Fruit fly (Drosophila melanogaster): ENCODE measurements around the gene CG6833.

Gene CG6833

dm6 chr3L:14003297-14004040, 47.5 kb upstream of the CG6833 start (continued):
- TF ChIP-seq CG16779 (tag; optimal IDR thresholded peaks at IDR 0.05) (peak; percentile 1), Eip75B (GFP tag; optimal IDR thresholded peaks at IDR 0.05) (peak; percentile 41), spab (GFP tag; optimal IDR thresholded peaks at IDR 0.05) (peak; percentile 8), Hr39 (GFP tag; optimal IDR thresholded peaks at IDR 0.05) (peak; percentile 15), CG32006 (GFP tag; optimal IDR thresholded peaks at IDR 0.05) (peak; percentile 14), CG1621 (tag; optimal IDR thresholded peaks at IDR 0.05) (peak; percentile 34), vri (GFP tag; optimal IDR thresholded peaks at IDR 0.05) (no peak), CG6808 (GFP tag; optimal IDR thresholded peaks at IDR 0.05) (peak; percentile 36), topi (GFP tag; optimal IDR thresholded peaks at IDR 0.05) (peak; percentile 16), lz (GFP tag; optimal IDR thresholded peaks at IDR 0.05) (peak; percentile 23), esn (GFP tag; optimal IDR thresholded peaks at IDR 0.05) (peak; percentile 52), Smox (GFP tag; optimal IDR thresholded peaks at IDR 0.05) (peak; percentile 4), CG11294 (GFP tag; IDR thresholded peaks at IDR 0.05) (no peak)

DNA sequence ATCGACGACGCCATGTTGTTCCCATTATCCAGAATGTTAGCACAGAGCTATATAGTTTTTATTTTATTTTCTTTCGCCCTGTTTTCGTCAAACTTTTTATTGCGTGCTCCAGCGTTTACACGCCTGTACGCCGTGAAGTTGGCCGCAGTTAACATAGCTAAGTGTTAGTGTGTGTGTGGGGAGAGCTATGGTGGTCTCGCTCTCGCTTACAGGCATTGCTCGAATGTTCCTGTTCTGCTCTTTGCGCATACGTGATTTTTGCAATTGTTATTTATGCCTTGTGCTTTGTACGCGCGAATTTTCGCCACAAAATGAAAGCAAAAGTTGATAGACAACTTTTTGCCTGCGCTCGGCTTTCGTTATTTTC, 47.0 kb upstream of the CG6833 start:
- TF ChIP-seq Lpt (GFP tag; optimal IDR thresholded peaks at IDR 0.05) (peak; percentile 13), CG11762 (GFP tag; optimal IDR thresholded peaks at IDR 0.05; ENCODE audit: insufficient read depth) (no peak), net (GFP tag; optimal IDR thresholded peaks at IDR 0.05) (peak; percentile 21), esn (GFP tag; optimal IDR thresholded peaks at IDR 0.05) (peak; percentile 46), fd85E (GFP tag; optimal IDR thresholded peaks at IDR 0.05) (peak; percentile 4), CG8632 (GFP tag; optimal IDR thresholded peaks at IDR 0.05) (peak; percentile 16), Eip78C (GFP tag) (peak; percentile 74), spab (GFP tag; optimal IDR thresholded peaks at IDR 0.05) (no peak), Hr38 (GFP tag; optimal IDR thresholded peaks at IDR 0.05) (no peak), CG10631 (GFP tag; optimal IDR thresholded peaks at IDR 0.05) (peak; percentile 1), Met (GFP tag; optimal IDR thresholded peaks at IDR 0.05) (peak; percentile 5), dac (GFP tag; optimal IDR thresholded peaks at IDR 0.05) (peak; percentile 21), dsx (GFP tag; optimal IDR thresholded peaks at IDR 0.05; ENCODE audit: poor library complexity, severe bottlenecking) (peak; percentile 13), CG9139 (GFP tag; optimal IDR thresholded peaks at IDR 0.05) (peak; percentile 26), vri (GFP tag; optimal IDR thresholded peaks at IDR 0.05) (peak; percentile 26), topi (GFP tag; optimal IDR thresholded peaks at IDR 0.05) (peak; percentile 5), CG32006 (GFP tag; optimal IDR thresholded peaks at IDR 0.05) (no peak), Blimp-1 (GFP tag; optimal IDR thresholded peaks at IDR 0.05) (peak; percentile 96), CG8319 (GFP tag; optimal IDR thresholded peaks at IDR 0.05) (no peak), CG6276 (GFP tag; optimal IDR thresholded peaks at IDR 0.05) (no peak), CG3919 (GFP tag; optimal IDR thresholded peaks at IDR 0.05) (no peak), Sox14 (GFP tag; optimal IDR thresholded peaks at IDR 0.05) (peak; percentile 35), fkh (GFP tag; optimal IDR thresholded peaks at IDR 0.05) (peak; percentile 24), CG16779 (tag; optimal IDR thresholded peaks at IDR 0.05) (no peak), Sox15 (GFP tag; optimal IDR thresholded peaks at IDR 0.05) (no peak), salr (GFP tag; optimal IDR thresholded peaks at IDR 0.05) (peak in 1 of 2 experiments; percentile 33), CG1621 (tag; optimal IDR thresholded peaks at IDR 0.05) (peak; percentile 66), Eip75B (GFP tag; optimal IDR thresholded peaks at IDR 0.05) (no peak), CG11902 (GFP tag; optimal IDR thresholded peaks at IDR 0.05) (no peak), CG6163 (GFP tag; IDR thresholded peaks at IDR 0.05) (peak; percentile 95), CG6854 (GFP tag; optimal IDR thresholded peaks at IDR 0.05) (no peak), ss (GFP tag; optimal IDR thresholded peaks at IDR 0.05) (peak in 1 of 2 experiments; percentile 25), pdm3 (GFP tag; optimal IDR thresholded peaks at IDR 0.05) (peak; percentile 7), eg (GFP tag; IDR thresholded peaks at IDR 0.05) (peak; percentile 34)
